Worm (Caenorhabditis elegans): ENCODE results near the gene ttr-54.

ttr-54 gene

DNA sequence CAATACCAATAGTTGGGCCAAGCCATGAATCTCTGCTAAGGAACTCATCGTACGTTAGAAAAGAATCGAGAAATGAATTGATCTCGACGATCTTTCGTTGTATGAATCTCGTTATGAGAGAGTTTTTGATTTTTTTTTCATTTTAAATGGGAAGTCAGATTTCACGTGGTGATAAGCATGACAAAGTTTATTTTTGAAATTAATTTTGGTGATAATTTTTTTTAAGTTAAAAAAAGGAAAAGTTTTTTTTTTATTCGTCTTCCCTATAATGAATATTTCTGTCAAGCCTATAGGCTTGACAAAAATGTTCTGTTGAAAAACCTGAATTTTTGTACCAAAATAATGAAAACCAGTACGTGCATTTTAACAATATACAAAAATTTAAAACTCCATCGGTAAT, 19.8 kb upstream of the ttr-54 start, which contains the start of gene K08F4.5:
Gene K08F4.5 (minus strand): TSS at position 101 of the 400 bp plus-strand sequence.
- no peak for TF ChIP-seq fkh-10 (GFP tag; optimal IDR thresholded peaks at IDR 0.05)
- TF ChIP-seq C08G9.2 (tag; optimal IDR thresholded peaks at IDR 0.05), result no peak
- TF ChIP-seq tbx-7 (tag; optimal IDR thresholded peaks at IDR 0.05), result no peak
- TF ChIP-seq ceh-31 (tag; optimal IDR thresholded peaks at IDR 0.05), result no peak
- no peak for TF ChIP-seq fax-1 (tag; optimal IDR thresholded peaks at IDR 0.05)

DNA sequence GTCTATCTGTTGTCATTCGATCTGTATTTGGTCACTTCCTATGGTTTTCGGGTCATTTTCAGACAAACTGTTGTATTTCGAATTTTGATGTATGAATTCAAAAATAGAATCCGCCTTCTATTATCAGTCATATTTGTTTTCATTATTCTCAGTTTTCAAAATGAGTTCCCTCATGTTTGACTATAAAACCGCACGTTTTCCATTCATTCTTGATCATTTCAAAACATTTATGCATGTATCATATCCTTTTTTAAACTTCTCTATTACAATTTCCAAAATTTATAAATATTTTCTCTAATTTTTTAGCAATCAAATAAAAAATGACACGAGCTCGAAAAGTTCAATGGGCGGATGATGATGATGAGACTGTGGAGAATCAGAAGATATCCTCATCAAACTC, 17.8 kb upstream of the ttr-54 start, which contains the start of gene K08F4.12:
Gene K08F4.12 (plus strand): TSS at position 301 of the 400 bp plus-strand sequence.
- no peak for TF ChIP-seq unc-86 (tag; optimal IDR thresholded peaks at IDR 0.05)
- no peak for TF ChIP-seq ets-4 (tag; optimal IDR thresholded peaks at IDR 0.05)
- no peak for TF ChIP-seq ceh-31 (tag; optimal IDR thresholded peaks at IDR 0.05)
- TF ChIP-seq unc-42 (tag; optimal IDR thresholded peaks at IDR 0.05), result no peak
- no peak for TF ChIP-seq pag-3 (tag; optimal IDR thresholded peaks at IDR 0.05; ENCODE audit: borderline replicate concordance)
- no peak for TF ChIP-seq hlh-6 (tag; optimal IDR thresholded peaks at IDR 0.05)
- no peak for TF ChIP-seq ceh-24 (tag; optimal IDR thresholded peaks at IDR 0.05)
- no peak for TF ChIP-seq hlh-30 (tag; optimal IDR thresholded peaks at IDR 0.05; ENCODE audit: insufficient read depth)
- no peak for TF ChIP-seq fax-1 (tag; optimal IDR thresholded peaks at IDR 0.05)
- no peak for TF ChIP-seq T23F11.4 (GFP tag; optimal IDR thresholded peaks at IDR 0.05)
- TF ChIP-seq dmd-4 (tag; optimal IDR thresholded peaks at IDR 0.05; ENCODE audit: borderline replicate concordance), result no peak

DNA sequence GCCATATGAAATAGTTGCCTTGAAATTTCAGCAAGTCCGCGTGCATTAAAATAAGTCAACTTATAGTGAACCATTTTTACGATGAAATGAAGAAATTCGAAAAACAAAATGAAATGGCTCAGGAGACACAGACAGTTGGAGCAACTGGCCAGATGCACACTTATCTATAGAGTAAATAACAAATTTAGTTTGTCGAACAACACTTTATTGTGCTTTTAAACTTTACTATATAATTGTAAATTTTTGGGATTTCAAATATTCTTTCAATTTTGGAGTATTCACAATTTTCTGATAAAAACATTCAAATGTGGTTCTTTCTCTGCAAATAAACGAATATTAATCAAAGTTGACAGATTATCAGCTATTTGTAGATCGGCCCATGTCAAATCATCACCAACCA, 15.4 kb upstream of the ttr-54 start, which contains the start of gene gst-3:
Gene gst-3 (minus strand): TSS at position 101 of the 400 bp plus-strand sequence.
- no peak for TF ChIP-seq pros-1 (tag; optimal IDR thresholded peaks at IDR 0.05)
- TF ChIP-seq sdc-2 (tag; optimal IDR thresholded peaks at IDR 0.05), result no peak
- TF ChIP-seq nfya-1 (tag; optimal IDR thresholded peaks at IDR 0.05), result no peak
- TF ChIP-seq F13H6.1 (tag; optimal IDR thresholded peaks at IDR 0.05), result no peak
- TF ChIP-seq unc-86 (tag; optimal IDR thresholded peaks at IDR 0.05), result no peak
- no peak for TF ChIP-seq ceh-22 (tag; optimal IDR thresholded peaks at IDR 0.05)
- no peak for TF ChIP-seq ceh-14 (tag; optimal IDR thresholded peaks at IDR 0.05)
- TF ChIP-seq hlh-30 (tag; optimal IDR thresholded peaks at IDR 0.05; ENCODE audit: insufficient read depth), result no peak

DNA sequence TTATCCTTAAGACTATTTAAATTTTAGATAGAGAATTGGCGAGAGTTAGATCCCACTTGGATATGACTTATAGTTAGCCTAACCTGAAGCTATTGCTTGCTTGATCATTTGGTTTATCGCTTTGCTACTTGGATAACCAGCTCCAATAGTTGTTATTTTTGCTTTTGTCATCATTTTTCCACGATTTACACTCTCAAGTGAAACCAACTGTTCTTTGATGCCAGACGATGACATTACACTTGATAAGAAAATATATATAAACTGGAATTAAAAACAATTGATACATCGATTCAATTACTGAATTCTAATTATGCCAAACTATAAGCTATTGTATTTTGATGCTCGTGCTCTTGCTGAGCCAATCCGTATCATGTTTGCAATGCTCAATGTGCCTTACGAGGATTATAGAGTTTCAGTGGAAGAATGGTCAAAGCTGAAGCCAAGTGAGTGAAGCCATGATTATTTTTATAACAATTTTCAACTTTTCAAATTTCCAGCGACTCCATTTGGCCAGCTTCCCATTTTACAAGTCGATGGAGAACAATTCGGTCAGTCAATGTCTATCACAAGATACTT, 13.6 kb upstream of the ttr-54 start, which contains the start of the genes gst-2, gst-4 and dhs-12:
Gene gst-2 (minus strand): TSS at position 132 of the 576 bp plus-strand sequence.
Gene gst-4 (plus strand): TSS at position 296 of the 576 bp plus-strand sequence.
Gene dhs-12 (plus strand): TSS at position 526 of the 576 bp plus-strand sequence.
- TF ChIP-seq T23F11.4 (GFP tag; optimal IDR thresholded peaks at IDR 0.05) (no peak), hlh-6 (tag; optimal IDR thresholded peaks at IDR 0.05) (no peak), nhr-11 (tag; optimal IDR thresholded peaks at IDR 0.05) (no peak), pax-1 (tag; optimal IDR thresholded peaks at IDR 0.05) (no peak), npax-4 (tag; optimal IDR thresholded peaks at IDR 0.05) (no peak), rnt-1 (tag; optimal IDR thresholded peaks at IDR 0.05) (no peak), ceh-2 (tag; optimal IDR thresholded peaks at IDR 0.05) (no peak), hlh-15 (tag; optimal IDR thresholded peaks at IDR 0.05) (no peak)

DNA sequence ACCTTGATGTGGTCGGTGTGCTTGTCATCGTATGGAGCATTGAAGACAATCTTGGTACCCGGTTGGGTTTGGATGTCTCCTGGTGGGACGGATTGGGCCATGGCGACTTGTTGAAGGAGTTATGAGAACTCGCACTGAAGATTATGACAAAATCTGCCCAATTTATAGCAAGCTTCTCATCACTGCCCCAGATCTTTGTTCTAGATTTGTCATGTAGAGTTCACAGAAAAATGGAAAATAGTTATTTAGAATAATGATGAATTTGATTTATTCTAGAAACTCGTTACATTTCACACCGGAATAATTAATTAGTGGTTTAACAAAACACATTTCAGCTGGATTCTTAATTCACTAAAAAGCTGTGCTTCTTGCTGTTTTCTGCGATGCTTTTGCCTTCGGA, 11.9 kb upstream of the ttr-54 start, which contains the start of gene msp-38:
Gene msp-38 (minus strand): TSS at position 101 of the 400 bp plus-strand sequence.
- no peak for TF ChIP-seq unc-42 (tag; optimal IDR thresholded peaks at IDR 0.05)
- no peak for TF ChIP-seq sox-4 (tag; optimal IDR thresholded peaks at IDR 0.05)
- TF ChIP-seq fkh-10 (GFP tag; optimal IDR thresholded peaks at IDR 0.05), result no peak
- no peak for TF ChIP-seq nhr-11 (tag; optimal IDR thresholded peaks at IDR 0.05)

DNA sequence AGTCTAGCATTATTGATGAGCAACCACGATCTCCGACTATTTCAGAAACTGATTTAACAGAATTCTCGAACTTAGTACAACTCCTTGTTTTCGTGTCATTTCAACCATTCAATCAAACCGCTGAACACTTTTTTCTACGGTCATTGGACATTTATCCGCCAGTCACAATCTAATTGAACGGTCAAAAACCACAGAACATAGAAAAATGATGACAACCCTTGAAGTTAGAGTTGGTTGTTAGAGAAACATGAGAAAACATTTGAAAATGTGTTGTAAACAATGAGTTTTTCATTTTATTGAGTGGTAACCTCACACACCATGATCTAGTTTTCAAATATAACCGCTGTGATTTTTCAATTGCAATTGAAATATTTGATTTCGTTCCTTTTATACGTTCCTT, 11.1 kb upstream of the ttr-54 start:
- TF ChIP-seq ceh-18 (tag; optimal IDR thresholded peaks at IDR 0.05), result no peak
- TF ChIP-seq lim-6 (tag; optimal IDR thresholded peaks at IDR 0.05), result no peak
- TF ChIP-seq hlh-15 (tag; optimal IDR thresholded peaks at IDR 0.05), result no peak
- no peak for TF ChIP-seq ceh-24 (tag; optimal IDR thresholded peaks at IDR 0.05)
- no peak for TF ChIP-seq ceh-22 (tag; optimal IDR thresholded peaks at IDR 0.05)
- no peak for TF ChIP-seq nhr-11 (tag; optimal IDR thresholded peaks at IDR 0.05)
- no peak for TF ChIP-seq npax-4 (tag; optimal IDR thresholded peaks at IDR 0.05)
- no peak for TF ChIP-seq pat-9 (tag; optimal IDR thresholded peaks at IDR 0.05)
- TF ChIP-seq nfya-1 (tag; optimal IDR thresholded peaks at IDR 0.05), result no peak
